Fruit fly (Drosophila melanogaster) Kc167 (cell line): ENCODE results near the gene Rpp20.

Experiments
- Myc ChIP-seq: fragments of >200 bp; optimal IDR thresholded peaks from 2 replicates; lab custom pipeline; 2017; ENCODE audit warnings: missing external identifiers
- Sin3A ChIP-seq: fragments of >200 bp; optimal IDR thresholded peaks from 2 replicates; lab custom pipeline; 2018; ENCODE audit warnings: missing external identifiers
- h ChIP-seq: fragments of >200 bp; optimal IDR thresholded peaks from 3 replicates; lab custom pipeline; 2018; ENCODE audit warnings: missing external identifiers
- insv ChIP-seq: fragments of >200 bp; optimal IDR thresholded peaks from 3 replicates; lab custom pipeline; 2018; ENCODE audit warnings: missing external identifiers
- psq ChIP-seq: fragments of >200 bp; optimal IDR thresholded peaks from 2 replicates; lab custom pipeline; 2017; ENCODE audit warnings: missing external identifiers
- ttk ChIP-seq: sonication (Bioruptor generic); optimal IDR thresholded peaks from 2 replicates; lab custom pipeline; 2017; ENCODE audit warnings: missing external identifiers

The Rpp20 gene

dm6 chrX:19717988-19718973 lies 25.9 kb upstream of the Rpp20 start, which contains the start of gene CG12531:
Gene CG12531 (plus strand): TSS chrX:19718923.
- TF ChIP-seq Sin3A (lab: Kevin White, UChicago) = no peak
- no peak for TF ChIP-seq h
- no peak for TF ChIP-seq psq
- no peak for TF ChIP-seq insv (lab: Kevin White, UChicago)
- TF ChIP-seq ttk (lab: Kevin White, UChicago) = no peak
- TF ChIP-seq Myc (lab: Kevin White, UChicago) = no peak

dm6 chrX:19730844-19731243 lies 13.4 kb upstream of the Rpp20 start, which contains the start of gene AP-1-2beta:
Gene AP-1-2beta (plus strand): TSS chrX:19731004.
- TF ChIP-seq Myc (lab: Kevin White, UChicago) (no peak), Sin3A (lab: Kevin White, UChicago) (no peak), insv (lab: Kevin White, UChicago) (no peak), h (no peak)

- TF ChIP-seq ttk (lab: Kevin White, UChicago) = no peak
- TF ChIP-seq psq = no peak
- TF ChIP-seq Sin3A (lab: Kevin White, UChicago) = no peak
- TF ChIP-seq Myc (lab: Kevin White, UChicago) = no peak
- TF ChIP-seq insv (lab: Kevin White, UChicago) = no peak
- no peak for TF ChIP-seq h
These were observed 9.0 kb upstream of the Rpp20 start, which contains the start of gene CG14234 for dm6 chrX:19735270-19735669. Gene CG14234 (plus strand): TSS chrX:19735570.

dm6 chrX:19737872-19738271 lies 6.4 kb upstream of the Rpp20 start:
- no peak for TF ChIP-seq insv (lab: Kevin White, UChicago)
- no peak for TF ChIP-seq Sin3A (lab: Kevin White, UChicago)
- TF ChIP-seq Myc (lab: Kevin White, UChicago) = no peak
- TF ChIP-seq h = no peak
- no peak for TF ChIP-seq psq
- no peak for TF ChIP-seq ttk (lab: Kevin White, UChicago)

dm6 chrX:19745908-19746604 lies 1.8 kb downstream of the Rpp20 start, which contains the start of gene parvin:
Gene parvin (plus strand): TSS chrX:19746041.
- TF ChIP-seq Myc (lab: Kevin White, UChicago) (no peak), ttk (lab: Kevin White, UChicago) (no peak), psq (no peak), insv (lab: Kevin White, UChicago) (no peak)

dm6 chrX:19748014-19748413 lies 3.8 kb downstream of the Rpp20 start, which contains the start of gene Alr:
Gene Alr (plus strand): TSS chrX:19748314.
- TF ChIP-seq psq (no peak), h (no peak), Sin3A (lab: Kevin White, UChicago) (no peak), ttk (lab: Kevin White, UChicago) (no peak), insv (lab: Kevin White, UChicago) (no peak), Myc (lab: Kevin White, UChicago) (no peak)

dm6 chrX:19748565-19748964 lies 4.3 kb downstream of the Rpp20 start:
- TF ChIP-seq insv (lab: Kevin White, UChicago) (no peak), Myc (lab: Kevin White, UChicago) (no peak), ttk (lab: Kevin White, UChicago) (no peak), h (no peak), psq (no peak), Sin3A (lab: Kevin White, UChicago) (no peak)

dm6 chrX:19750626-19751149 lies 6.5 kb downstream of the Rpp20 start, which contains the start of gene Abcd3:
Gene Abcd3 (plus strand): TSS chrX:19750770.
- no peak for TF ChIP-seq h
- TF ChIP-seq psq = no peak
- TF ChIP-seq insv (lab: Kevin White, UChicago) = no peak
- no peak for TF ChIP-seq Myc (lab: Kevin White, UChicago)
- TF ChIP-seq ttk (lab: Kevin White, UChicago) = no peak
- no peak for TF ChIP-seq Sin3A (lab: Kevin White, UChicago)

- no peak for TF ChIP-seq Sin3A (lab: Kevin White, UChicago)
- TF ChIP-seq insv (lab: Kevin White, UChicago) = no peak
These were observed 8.1 kb downstream of the Rpp20 start for dm6 chrX:19752344-19752743.

- TF ChIP-seq ttk (lab: Kevin White, UChicago) (no peak), Myc (lab: Kevin White, UChicago) (no peak), psq (no peak), insv (lab: Kevin White, UChicago) (no peak), h (no peak), Sin3A (lab: Kevin White, UChicago) (no peak)
These were observed 9.5 kb downstream of the Rpp20 start for dm6 chrX:19753710-19754109.

- no peak for TF ChIP-seq h
These were observed 9.9 kb downstream of the Rpp20 start for dm6 chrX:19754152-19754579.
